Worm (Caenorhabditis elegans) whole organism, young adult: ENCODE results near the gene fbxa-19.

Source experiments
- Y53F4B.3 ChIP-seq: fragments of 200-800 bp; sonication (Bioruptor generic); IDR thresholded peaks from 2 replicates; pipeline ENCODE4 v1.3.6; 2022; ENCODE audit warnings: missing genetic modification reagents, missing genetic modification characterization, missing compliant biosample characterization
- Y53G8AR.9 ChIP-seq: fragments of 200-800 bp; sonication (Bioruptor generic); conservative IDR thresholded peaks from 2 replicates; pipeline ENCODE4 v1.3.6; 2022; ENCODE audit warnings: missing genetic modification reagents, missing genetic modification characterization, missing compliant biosample characterization
- Y79H2A.3 ChIP-seq: fragments of 200-800 bp; sonication (Bioruptor generic); conservative IDR thresholded peaks from 2 replicates; pipeline ENCODE4 v1.3.6; 2022; ENCODE audit warnings: missing genetic modification reagents, missing genetic modification characterization, missing compliant biosample characterization
- ccch-3 ChIP-seq: fragments of 200-800 bp; sonication (Bioruptor generic); optimal IDR thresholded peaks from 2 replicates; lab custom pipeline; 2018; ENCODE audit warnings: mild to moderate bottlenecking, missing genetic modification characterization, missing compliant biosample characterization
- cebp-1 ChIP-seq, 2 experiments: fragments of 200-800 bp in 1 of 2; sonication (Bioruptor generic) in 1 of 2; sonication (generic microtip) in 1 of 2; IDR thresholded peaks in 1 of 2; optimal IDR thresholded peaks in 1 of 2; 2 replicates each; pipeline versions ENCODE4 v1.3.6 to Lab custom; 2017 to 2022; ENCODE audit warnings: missing compliant biosample characterization in 2 of 2, missing genetic modification characterization in 2 of 2, mild to moderate bottlenecking in 1 of 2, missing genetic modification reagents in 1 of 2, moderate library complexity in 1 of 2
- ceh-27 ChIP-seq: fragments of 200-800 bp; sonication (Bioruptor generic); optimal IDR thresholded peaks from 2 replicates; lab custom pipeline; 2018; ENCODE audit warnings: mild to moderate bottlenecking, missing genetic modification characterization, moderate library complexity, missing compliant biosample characterization
- die-1 ChIP-seq: sonication (generic microtip); optimal IDR thresholded peaks from 2 replicates; lab custom pipeline; 2016; ENCODE audit warnings: missing genotype, mild to moderate bottlenecking, missing genetic modification characterization, missing compliant biosample characterization
- egl-44 ChIP-seq: fragments of 200-800 bp; sonication (Bioruptor generic); IDR thresholded peaks from 2 replicates; pipeline ENCODE4 v1.3.6; 2022; ENCODE audit warnings: missing genetic modification reagents, missing genetic modification characterization, missing compliant biosample characterization
- ekl-4 ChIP-seq: fragments of 200-800 bp; sonication (Bioruptor generic); IDR thresholded peaks from 2 replicates; pipeline ENCODE4 v1.3.6; 2022; ENCODE audit warnings: missing genetic modification reagents, missing genetic modification characterization, missing compliant biosample characterization
- fkh-3 ChIP-seq: sonication (generic microtip); optimal IDR thresholded peaks from 2 replicates; lab custom pipeline; 2016; ENCODE audit warnings: mild to moderate bottlenecking, missing genetic modification characterization, missing compliant biosample characterization
- hlh-26 ChIP-seq: fragments of 200-800 bp; sonication (Bioruptor generic); conservative IDR thresholded peaks from 2 replicates; pipeline ENCODE4 v1.3.6; 2022; ENCODE audit warnings: missing genetic modification reagents, missing genetic modification characterization, missing compliant biosample characterization
- hrde-1 ChIP-seq: sonication (generic microtip); optimal IDR thresholded peaks from 2 replicates; lab custom pipeline; 2016; ENCODE audit warnings: missing genetic modification characterization, mild to moderate bottlenecking, missing compliant biosample characterization, moderate library complexity, missing genotype, missing genetic modification reagents, borderline replicate concordance
- hsf-1 ChIP-seq: fragments of 200-800 bp; sonication (Bioruptor generic); IDR thresholded peaks from 2 replicates; pipeline ENCODE4 v1.3.6; 2022; ENCODE audit warnings: missing genetic modification reagents, missing genetic modification characterization, missing compliant biosample characterization
- lag-1 ChIP-seq: fragments of 200-800 bp; sonication (Bioruptor generic); IDR thresholded peaks from 2 replicates; pipeline ENCODE4 v1.3.6; 2022; ENCODE audit warnings: missing genetic modification reagents, missing genetic modification characterization, missing compliant biosample characterization
- madf-10 ChIP-seq: sonication (generic microtip); optimal IDR thresholded peaks from 2 replicates; lab custom pipeline; 2016; ENCODE audit warnings: mild to moderate bottlenecking, missing genetic modification characterization, missing compliant biosample characterization
- mxl-1 ChIP-seq: sonication (generic microtip); optimal IDR thresholded peaks from 2 replicates; lab custom pipeline; 2016; ENCODE audit warnings: missing genetic modification characterization, missing compliant biosample characterization
- nfyb-1 ChIP-seq: fragments of 200-800 bp; sonication (Bioruptor generic); IDR thresholded peaks from 2 replicates; pipeline ENCODE4 v1.3.6; 2022; ENCODE audit warnings: missing genetic modification reagents, missing genetic modification characterization, missing compliant biosample characterization
- nhr-120 ChIP-seq: fragments of 200-800 bp; sonication (Bioruptor generic); IDR thresholded peaks from 2 replicates; pipeline ENCODE4 v1.3.6; 2022; ENCODE audit warnings: missing genetic modification characterization, missing compliant biosample characterization
- nhr-179 ChIP-seq: sonication (generic microtip); optimal IDR thresholded peaks from 2 replicates; lab custom pipeline; 2016; ENCODE audit warnings: mild to moderate bottlenecking, missing genetic modification characterization, missing compliant biosample characterization
- nhr-80 ChIP-seq: sonication (generic microtip); optimal IDR thresholded peaks from 2 replicates; lab custom pipeline; 2016; ENCODE audit warnings: missing genetic modification characterization, missing compliant biosample characterization
- pha-4 ChIP-seq: fragments of 150-350 bp; sonication (generic microtip); optimal IDR thresholded peaks from 2 replicates; lab custom pipeline; 2014; ENCODE audit warnings: missing biosample characterization, missing genetic modification reagents, missing genetic modification characterization
- rec-8 ChIP-seq, 2 experiments: sonication (generic microtip); optimal IDR thresholded peaks; 2 replicates each; lab custom pipeline; 2016; ENCODE audit warnings: mild to moderate bottlenecking in 2 of 2, missing genetic modification characterization in 2 of 2, missing genetic modification reagents in 2 of 2, missing genotype in 2 of 2, missing biosample characterization in 1 of 2, missing compliant biosample characterization in 1 of 2, moderate library complexity in 1 of 2
- sdz-38 ChIP-seq: sonication (generic microtip); optimal IDR thresholded peaks from 2 replicates; lab custom pipeline; 2016; ENCODE audit warnings: missing genotype, missing genetic modification characterization, missing compliant biosample characterization
- sea-2 ChIP-seq: fragments of 200-800 bp; sonication (Bioruptor generic); IDR thresholded peaks from 2 replicates; pipeline ENCODE4 v1.3.6; 2022; ENCODE audit warnings: missing genetic modification characterization, missing compliant biosample characterization
- snpc-1.1 ChIP-seq: sonication (generic microtip); optimal IDR thresholded peaks from 2 replicates; lab custom pipeline; 2017; ENCODE audit warnings: missing genetic modification characterization, mild to moderate bottlenecking, missing compliant biosample characterization, antibody characterized with exemption, moderate library complexity, missing genotype, missing genetic modification reagents; ENCODE audit not compliant: insufficient read depth
- snpc-1.3 ChIP-seq: sonication (generic microtip); optimal IDR thresholded peaks from 2 replicates; lab custom pipeline; 2017; ENCODE audit warnings: missing genetic modification characterization, mild to moderate bottlenecking, missing compliant biosample characterization, antibody characterized with exemption, moderate library complexity, missing genotype, missing genetic modification reagents; ENCODE audit not compliant: insufficient read depth
- somi-1 ChIP-seq: fragments of 200-800 bp; sonication (Bioruptor generic); optimal IDR thresholded peaks from 2 replicates; lab custom pipeline; 2018; ENCODE audit warnings: mild to moderate bottlenecking, missing genetic modification characterization, missing compliant biosample characterization
- sptf-2 ChIP-seq: fragments of 200-800 bp; sonication (Bioruptor generic); optimal IDR thresholded peaks from 2 replicates; lab custom pipeline; 2018; ENCODE audit warnings: mild to moderate bottlenecking, missing genetic modification characterization, missing compliant biosample characterization
- tlf-1 ChIP-seq: fragments of 200-800 bp; sonication (Bioruptor generic); optimal IDR thresholded peaks from 2 replicates; lab custom pipeline; 2018; ENCODE audit warnings: mild to moderate bottlenecking, missing genetic modification characterization, missing compliant biosample characterization
- unc-62 ChIP-seq: fragments of 150-350 bp; optimal IDR thresholded peaks from 2 replicates; lab custom pipeline; 2014; ENCODE audit warnings: missing biosample characterization, missing genetic modification reagents, missing genetic modification characterization
- ztf-22 ChIP-seq: fragments of 200-800 bp; sonication (Bioruptor generic); optimal IDR thresholded peaks from 2 replicates; lab custom pipeline; 2018; ENCODE audit warnings: mild to moderate bottlenecking, missing genetic modification characterization, moderate library complexity, missing compliant biosample characterization
- ztf-3 ChIP-seq: fragments of 200-800 bp; sonication (Bioruptor generic); optimal IDR thresholded peaks from 2 replicates; lab custom pipeline; 2018; ENCODE audit warnings: mild to moderate bottlenecking, missing genetic modification characterization, missing compliant biosample characterization

The fbxa-19 gene

ce11 chrIII:1288473-1289056 is 26.6 kb upstream of the fbxa-19 start, which contains the start of gene fbxa-50:
Gene fbxa-50 (minus strand): TSS chrIII:1288523.
- no peak for TF ChIP-seq Y79H2A.3 (GFP tag; lab: Robert Waterston, UW)
- 0 out of 2 replicates have a peak, but pooled peaks have one; percentile 18 for TF ChIP-seq cebp-1 (GFP tag; IDR thresholded peaks at IDR 0.05; lab: Robert Waterston, UW)
- peak; percentile 80 for TF ChIP-seq cebp-1 (tag; optimal IDR thresholded peaks at IDR 0.05; lab: Kevin White, UChicago)

DNA sequence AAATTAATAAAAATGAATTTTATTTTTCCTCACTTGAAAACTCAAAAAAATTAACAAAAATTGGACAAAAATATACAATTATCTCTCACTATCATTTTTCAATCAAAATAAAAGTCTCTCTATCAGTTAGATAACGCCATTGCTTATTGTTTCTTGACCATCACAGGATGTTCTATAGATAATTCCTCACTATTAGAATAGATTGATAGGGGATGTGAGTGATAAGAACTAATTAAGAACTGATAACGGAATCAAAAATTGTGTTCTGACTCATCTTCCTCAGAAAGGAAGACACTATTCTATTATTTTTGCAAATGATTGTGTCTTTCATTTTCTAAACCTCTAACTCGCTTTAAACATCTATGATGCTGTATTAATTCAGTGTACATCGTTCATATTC is 26.1 kb upstream of the fbxa-19 start:
- no peak for TF ChIP-seq unc-62 (GFP tag; lab: Kevin White, UChicago)
- no peak for TF ChIP-seq tlf-1
- no peak for TF ChIP-seq sdz-38 (tag; lab: Kevin White, UChicago)
- no peak for TF ChIP-seq Y53G8AR.9
- TF ChIP-seq rec-8 (tag; optimal IDR thresholded peaks at IDR 0.05; lab: Kevin White, UChicago) = no peak
- TF ChIP-seq hrde-1 (tag; lab: Kevin White, UChicago) = no peak
- TF ChIP-seq madf-10 (tag; lab: Kevin White, UChicago) = no peak
- TF ChIP-seq fkh-3 = no peak
- no peak for TF ChIP-seq ekl-4 (GFP tag; lab: Robert Waterston, UW)
- TF ChIP-seq die-1 (tag; lab: Kevin White, UChicago) = no peak
- no peak for TF ChIP-seq egl-44 (GFP tag; lab: Robert Waterston, UW)

- TF ChIP-seq rec-8 (tag; optimal IDR thresholded peaks at IDR 0.05; lab: Kevin White, UChicago) = no peak
- TF ChIP-seq nfyb-1 (GFP tag; lab: Robert Waterston, UW) = no peak
- TF ChIP-seq nhr-120 = no peak
Observed at ce11 chrIII:1293135-1293534, 22.1 kb upstream of the fbxa-19 start, which contains the start of gene fbxa-36. Gene fbxa-36 (minus strand): TSS chrIII:1293235.

ce11 chrIII:1295149-1295716 is 20.0 kb upstream of the fbxa-19 start, which contains the start of gene fbxa-35:
Gene fbxa-35 (plus strand): TSS chrIII:1295666.
- TF ChIP-seq snpc-1.3 (tag; lab: Kevin White, UChicago) (no peak), nhr-80 (peak; percentile 13), somi-1 (GFP tag; lab: Kevin White, UChicago) (no peak), sea-2 (no peak)
- TF ChIP-seq, all 124 proteins: peak for 1

DNA sequence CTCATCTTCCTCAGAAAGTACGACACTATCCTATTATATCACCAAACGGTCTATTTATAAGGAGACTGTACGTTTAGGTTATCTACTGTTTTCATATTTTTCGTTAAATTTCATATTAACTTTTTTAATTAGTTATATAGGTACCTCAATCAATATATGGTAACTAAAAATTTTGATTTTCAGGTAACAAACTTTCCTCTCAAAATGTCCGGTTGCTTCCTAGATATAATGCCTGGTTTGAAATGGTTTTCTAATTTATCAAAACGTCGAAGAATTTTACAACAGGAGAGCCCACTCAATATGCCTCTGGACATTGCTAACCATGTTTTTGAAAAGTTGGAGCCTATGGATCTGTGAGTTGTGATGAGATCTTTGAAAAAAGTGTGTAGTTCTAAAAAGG is 17.6 kb upstream of the fbxa-19 start, which contains the start of gene fbxa-28:
fbxa-28 (plus strand) TSS at position 301 of the 400 bp plus-strand sequence.
- no peak for TF ChIP-seq hlh-26
- no peak for TF ChIP-seq mxl-1 (tag; lab: Kevin White, UChicago)
- no peak for TF ChIP-seq ztf-3 (GFP tag; lab: Kevin White, UChicago)
- TF ChIP-seq ztf-22 = no peak
- no peak for TF ChIP-seq pha-4 (tag; lab: Kevin White, UChicago)
- TF ChIP-seq hsf-1 (GFP tag; lab: Robert Waterston, UW) = no peak

ce11 chrIII:1303414-1303813 is 11.8 kb upstream of the fbxa-19 start, which contains the start of gene fbxa-75:
Gene fbxa-75 (plus strand): TSS chrIII:1303714.
- TF ChIP-seq sptf-2 (no peak), ceh-27 (GFP tag; lab: Kevin White, UChicago) (no peak), snpc-1.1 (tag; lab: Kevin White, UChicago) (no peak), hsf-1 (GFP tag; lab: Robert Waterston, UW) (no peak), Y53F4B.3 (no peak), ccch-3 (GFP tag; lab: Kevin White, UChicago) (no peak), lag-1 (GFP tag; lab: Robert Waterston, UW) (no peak), nhr-179 (no peak)
- TF ChIP-seq, all 124 proteins: peak for 0
